Worm (Caenorhabditis elegans) whole organism, young adult: ENCODE results near the gene fkh-2.

ENCODE experiments used
- B0035.1 ChIP-seq: sonication (generic microtip); optimal IDR thresholded peaks from 2 replicates; lab custom pipeline; 2016; ENCODE audit warnings: missing genetic modification characterization, mild to moderate bottlenecking, missing compliant biosample characterization, missing genotype, missing genetic modification reagents
- C06A6.2 ChIP-seq: fragments of 200-800 bp; sonication (Bioruptor generic); conservative IDR thresholded peaks from 2 replicates; pipeline ENCODE4 v1.3.6; 2022; ENCODE audit warnings: missing genetic modification characterization, missing compliant biosample characterization
- D2030.7 ChIP-seq: fragments of 200-800 bp; sonication (Bioruptor generic); IDR thresholded peaks from 2 replicates; pipeline ENCODE4 v1.3.6; 2022; ENCODE audit warnings: missing genetic modification reagents, missing genetic modification characterization, missing compliant biosample characterization
- F37B4.10 ChIP-seq: fragments of 200-800 bp; sonication (Bioruptor generic); IDR thresholded peaks from 2 replicates; pipeline ENCODE4 v1.3.6; 2022; ENCODE audit warnings: missing genetic modification characterization, missing compliant biosample characterization
- F55B11.4 ChIP-seq: sonication (generic microtip); optimal IDR thresholded peaks from 2 replicates; lab custom pipeline; 2016; ENCODE audit warnings: missing compliant biosample characterization, missing genetic modification characterization, borderline replicate concordance; ENCODE audit not compliant: insufficient read depth
- K12H6.12 ChIP-seq: fragments of 200-800 bp; sonication (Bioruptor generic); optimal IDR thresholded peaks from 2 replicates; lab custom pipeline; 2018; ENCODE audit warnings: mild to moderate bottlenecking, missing genetic modification characterization, missing compliant biosample characterization
- Y56A3A.18 ChIP-seq: fragments of 200-800 bp; sonication (Bioruptor generic); IDR thresholded peaks from 2 replicates; pipeline ENCODE4 v1.3.6; 2022; ENCODE audit warnings: missing genetic modification reagents, missing genetic modification characterization, missing compliant biosample characterization
- Y67H2A.10 ChIP-seq: fragments of 200-800 bp; sonication (Bioruptor generic); conservative IDR thresholded peaks from 2 replicates; pipeline ENCODE4 v1.3.6; 2022; ENCODE audit warnings: missing genetic modification reagents, missing genetic modification characterization, missing compliant biosample characterization
- Y95B8A.8 ChIP-seq: fragments of 200-800 bp; sonication (Bioruptor generic); IDR thresholded peaks from 2 replicates; pipeline ENCODE4 v1.3.6; 2022; ENCODE audit warnings: missing genetic modification reagents, missing genetic modification characterization, missing compliant biosample characterization
- akir-1 ChIP-seq: fragments of 200-800 bp; sonication (Bioruptor generic); optimal IDR thresholded peaks from 2 replicates; lab custom pipeline; 2018; ENCODE audit warnings: mild to moderate bottlenecking, missing genetic modification characterization, moderate library complexity, missing compliant biosample characterization
- aptf-2 ChIP-seq: fragments of 200-800 bp; sonication (Bioruptor generic); conservative IDR thresholded peaks from 2 replicates; pipeline ENCODE4 v1.3.6; 2022; ENCODE audit warnings: missing genetic modification reagents, missing genetic modification characterization, missing compliant biosample characterization
- bed-1 ChIP-seq: fragments of 200-800 bp; sonication (Bioruptor generic); IDR thresholded peaks from 2 replicates; pipeline ENCODE4 v1.3.6; 2022; ENCODE audit warnings: missing genetic modification reagents, missing genetic modification characterization, missing compliant biosample characterization
- bed-2 ChIP-seq: fragments of 200-800 bp; sonication (Bioruptor generic); IDR thresholded peaks from 2 replicates; pipeline ENCODE4 v1.3.6; 2022; ENCODE audit warnings: missing genetic modification reagents, missing genetic modification characterization, missing compliant biosample characterization
- ceh-27 ChIP-seq: fragments of 200-800 bp; sonication (Bioruptor generic); optimal IDR thresholded peaks from 2 replicates; lab custom pipeline; 2018; ENCODE audit warnings: mild to moderate bottlenecking, missing genetic modification characterization, moderate library complexity, missing compliant biosample characterization
- ceh-40 ChIP-seq: fragments of 200-800 bp; sonication (Bioruptor generic); IDR thresholded peaks from 2 replicates; pipeline ENCODE4 v1.3.6; 2022; ENCODE audit warnings: missing genetic modification characterization, missing compliant biosample characterization
- ceh-79 ChIP-seq: sonication (generic microtip); optimal IDR thresholded peaks from 2 replicates; lab custom pipeline; 2017; ENCODE audit warnings: mild to moderate bottlenecking, missing genetic modification characterization, missing compliant biosample characterization
- ceh-91 ChIP-seq: fragments of 200-800 bp; sonication (Bioruptor generic); IDR thresholded peaks from 2 replicates; pipeline ENCODE4 v1.3.6; 2022; ENCODE audit warnings: missing genetic modification reagents, missing genetic modification characterization, missing compliant biosample characterization
- chd-7 ChIP-seq: sonication (generic microtip); optimal IDR thresholded peaks from 2 replicates; lab custom pipeline; 2016; ENCODE audit warnings: mild to moderate bottlenecking, missing genetic modification characterization, moderate library complexity, missing compliant biosample characterization
- die-1 ChIP-seq: sonication (generic microtip); optimal IDR thresholded peaks from 2 replicates; lab custom pipeline; 2016; ENCODE audit warnings: missing genotype, mild to moderate bottlenecking, missing genetic modification characterization, missing compliant biosample characterization
- dox-1 ChIP-seq: fragments of 200-800 bp; sonication (Bioruptor generic); IDR thresholded peaks from 2 replicates; pipeline ENCODE4 v1.3.6; 2022; ENCODE audit warnings: missing genetic modification reagents, missing genetic modification characterization, missing compliant biosample characterization
- fkh-3 ChIP-seq: sonication (generic microtip); optimal IDR thresholded peaks from 2 replicates; lab custom pipeline; 2016; ENCODE audit warnings: mild to moderate bottlenecking, missing genetic modification characterization, missing compliant biosample characterization
- him-1 ChIP-seq: sonication (generic microtip); optimal IDR thresholded peaks from 2 replicates; lab custom pipeline; 2016; ENCODE audit warnings: missing genotype, missing genetic modification reagents, missing genetic modification characterization, missing compliant biosample characterization
- hlh-12 ChIP-seq: sonication (generic microtip); optimal IDR thresholded peaks from 2 replicates; lab custom pipeline; 2016; ENCODE audit warnings: missing genetic modification characterization, missing compliant biosample characterization
- hmg-1.2 ChIP-seq: fragments of 200-800 bp; sonication (Bioruptor generic); IDR thresholded peaks from 2 replicates; pipeline ENCODE4 v1.3.6; 2022; ENCODE audit warnings: missing genetic modification reagents, missing genetic modification characterization, missing compliant biosample characterization
- hrde-1 ChIP-seq: sonication (generic microtip); optimal IDR thresholded peaks from 2 replicates; lab custom pipeline; 2016; ENCODE audit warnings: missing genetic modification characterization, mild to moderate bottlenecking, missing compliant biosample characterization, moderate library complexity, missing genotype, missing genetic modification reagents, borderline replicate concordance
- hsf-1 ChIP-seq: fragments of 200-800 bp; sonication (Bioruptor generic); IDR thresholded peaks from 2 replicates; pipeline ENCODE4 v1.3.6; 2022; ENCODE audit warnings: missing genetic modification reagents, missing genetic modification characterization, missing compliant biosample characterization
- lag-1 ChIP-seq: fragments of 200-800 bp; sonication (Bioruptor generic); IDR thresholded peaks from 2 replicates; pipeline ENCODE4 v1.3.6; 2022; ENCODE audit warnings: missing genetic modification reagents, missing genetic modification characterization, missing compliant biosample characterization
- let-607 ChIP-seq, 2 experiments: fragments of 200-800 bp in 1 of 2; sonication (Bioruptor generic) in 1 of 2; sonication (generic microtip) in 1 of 2; optimal IDR thresholded peaks; 2 replicates each; lab custom pipeline; 2016 to 2018; ENCODE audit warnings: mild to moderate bottlenecking in 2 of 2, missing compliant biosample characterization in 2 of 2, missing genetic modification characterization in 2 of 2, moderate library complexity in 2 of 2, missing genotype in 1 of 2
- lin-26 ChIP-seq: fragments of 200-800 bp; sonication (Bioruptor generic); IDR thresholded peaks from 2 replicates; pipeline ENCODE4 v1.3.6; 2022; ENCODE audit warnings: missing genetic modification reagents, missing genetic modification characterization, missing compliant biosample characterization
- lir-1 ChIP-seq: fragments of 200-800 bp; sonication (Bioruptor generic); conservative IDR thresholded peaks from 2 replicates; pipeline ENCODE4 v1.3.6; 2022; ENCODE audit warnings: missing genetic modification reagents, missing genetic modification characterization, missing compliant biosample characterization
- mcd-1 ChIP-seq: fragments of 200-800 bp; sonication (Bioruptor generic); IDR thresholded peaks from 2 replicates; pipeline ENCODE4 v1.3.6; 2022; ENCODE audit warnings: missing genetic modification reagents, missing genetic modification characterization, missing compliant biosample characterization
- nfya-2 ChIP-seq: fragments of 200-800 bp; sonication (Bioruptor generic); IDR thresholded peaks from 2 replicates; pipeline ENCODE4 v1.3.6; 2022; ENCODE audit warnings: missing genetic modification reagents, missing genetic modification characterization, missing compliant biosample characterization
- nfyb-1 ChIP-seq: fragments of 200-800 bp; sonication (Bioruptor generic); IDR thresholded peaks from 2 replicates; pipeline ENCODE4 v1.3.6; 2022; ENCODE audit warnings: missing genetic modification reagents, missing genetic modification characterization, missing compliant biosample characterization
- nhr-120 ChIP-seq: fragments of 200-800 bp; sonication (Bioruptor generic); IDR thresholded peaks from 2 replicates; pipeline ENCODE4 v1.3.6; 2022; ENCODE audit warnings: missing genetic modification characterization, missing compliant biosample characterization
- nhr-179 ChIP-seq: sonication (generic microtip); optimal IDR thresholded peaks from 2 replicates; lab custom pipeline; 2016; ENCODE audit warnings: mild to moderate bottlenecking, missing genetic modification characterization, missing compliant biosample characterization
- nhr-27 ChIP-seq: fragments of 200-800 bp; sonication (Bioruptor generic); optimal IDR thresholded peaks from 2 replicates; lab custom pipeline; 2018; ENCODE audit warnings: mild to moderate bottlenecking, missing genetic modification characterization, moderate library complexity, missing compliant biosample characterization
- pbrm-1 ChIP-seq: fragments of 200-800 bp; sonication (Bioruptor generic); IDR thresholded peaks from 2 replicates; pipeline ENCODE4 v1.3.6; 2022; ENCODE audit warnings: missing genetic modification reagents, missing genetic modification characterization, missing compliant biosample characterization
- rec-8 ChIP-seq, 2 experiments: sonication (generic microtip); optimal IDR thresholded peaks; 2 replicates each; lab custom pipeline; 2016; ENCODE audit warnings: mild to moderate bottlenecking in 2 of 2, missing genetic modification characterization in 2 of 2, missing genetic modification reagents in 2 of 2, missing genotype in 2 of 2, missing biosample characterization in 1 of 2, missing compliant biosample characterization in 1 of 2, moderate library complexity in 1 of 2
- sdz-38 ChIP-seq: sonication (generic microtip); optimal IDR thresholded peaks from 2 replicates; lab custom pipeline; 2016; ENCODE audit warnings: missing genotype, missing genetic modification characterization, missing compliant biosample characterization
- snpc-1.1 ChIP-seq: sonication (generic microtip); optimal IDR thresholded peaks from 2 replicates; lab custom pipeline; 2017; ENCODE audit warnings: missing genetic modification characterization, mild to moderate bottlenecking, missing compliant biosample characterization, antibody characterized with exemption, moderate library complexity, missing genotype, missing genetic modification reagents; ENCODE audit not compliant: insufficient read depth
- snpc-1.3 ChIP-seq: sonication (generic microtip); optimal IDR thresholded peaks from 2 replicates; lab custom pipeline; 2017; ENCODE audit warnings: missing genetic modification characterization, mild to moderate bottlenecking, missing compliant biosample characterization, antibody characterized with exemption, moderate library complexity, missing genotype, missing genetic modification reagents; ENCODE audit not compliant: insufficient read depth
- somi-1 ChIP-seq: fragments of 200-800 bp; sonication (Bioruptor generic); optimal IDR thresholded peaks from 2 replicates; lab custom pipeline; 2018; ENCODE audit warnings: mild to moderate bottlenecking, missing genetic modification characterization, missing compliant biosample characterization
- tbp1 ChIP-seq: fragments of 200-800 bp; sonication (Bioruptor generic); optimal IDR thresholded peaks from 2 replicates; lab custom pipeline; 2018; ENCODE audit warnings: mild to moderate bottlenecking, missing genetic modification characterization, missing compliant biosample characterization
- zfh-2 ChIP-seq: fragments of 200-800 bp; sonication (Bioruptor generic); conservative IDR thresholded peaks from 2 replicates; pipeline ENCODE4 v1.3.6; 2022; ENCODE audit warnings: missing genetic modification reagents, missing genetic modification characterization, missing compliant biosample characterization
- ztf-25 ChIP-seq: fragments of 200-800 bp; sonication (Bioruptor generic); IDR thresholded peaks from 2 replicates; pipeline ENCODE4 v1.3.6; 2022; ENCODE audit warnings: missing genetic modification reagents, missing genetic modification characterization, missing compliant biosample characterization
- ztf-28 ChIP-seq: fragments of 200-800 bp; sonication (Bioruptor generic); IDR thresholded peaks from 2 replicates; pipeline ENCODE4 v1.3.6; 2022; ENCODE audit warnings: missing genetic modification reagents, missing genetic modification characterization, missing compliant biosample characterization
- ztf-3 ChIP-seq: fragments of 200-800 bp; sonication (Bioruptor generic); optimal IDR thresholded peaks from 2 replicates; lab custom pipeline; 2018; ENCODE audit warnings: mild to moderate bottlenecking, missing genetic modification characterization, missing compliant biosample characterization

fkh-2 gene

DNA sequence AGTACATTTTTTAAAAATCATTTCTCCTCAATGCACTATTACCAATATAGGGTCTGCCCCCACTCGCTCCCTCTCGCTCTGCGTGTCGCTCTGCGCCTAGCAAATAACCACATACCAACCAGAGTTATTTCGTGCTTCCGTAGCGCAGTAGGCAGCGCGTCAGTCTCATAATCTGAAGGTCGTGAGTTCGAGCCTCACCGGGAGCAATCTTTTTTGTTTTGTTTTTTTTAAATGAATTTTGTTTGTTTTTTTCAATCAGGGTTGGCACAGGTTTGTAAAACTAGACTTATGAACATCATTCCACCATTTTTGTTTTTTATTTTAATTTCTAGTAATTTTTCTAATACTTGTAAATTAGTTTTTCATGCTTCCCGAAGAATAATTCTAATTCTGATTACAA lies 44.5 kb downstream of the fkh-2 start (continued):
- peak; percentile 55; the same call in 1 of the 2 replicates for TF ChIP-seq ztf-28
- TF ChIP-seq let-607 (tag; optimal IDR thresholded peaks at IDR 0.05; lab: Kevin White, UChicago): peak; percentile 35 to 48
- TF ChIP-seq hmg-1.2: peak; percentile 89
- peak; percentile 94 for TF ChIP-seq lin-26 (GFP tag; lab: Robert Waterston, UW)
- peak; percentile 68 for TF ChIP-seq ceh-27 (GFP tag; lab: Kevin White, UChicago)
- peak; percentile 73 for TF ChIP-seq mcd-1 (GFP tag; lab: Robert Waterston, UW)
- no peak for TF ChIP-seq ceh-40 (GFP tag; lab: Robert Waterston, UW)
- TF ChIP-seq zfh-2 (GFP tag; lab: Robert Waterston, UW): 0 out of 2 replicates have a peak, but pooled peaks have one; percentile 6
- TF ChIP-seq tbp1 (GFP tag; lab: Kevin White, UChicago): peak; percentile 99
- peak; percentile 64 for TF ChIP-seq D2030.7 (GFP tag; lab: Robert Waterston, UW)
- TF ChIP-seq hsf-1 (GFP tag; lab: Robert Waterston, UW): 0 out of 2 replicates have a peak, but pooled peaks have one; percentile 50
- 0 out of 2 replicates have a peak, but pooled peaks have one; percentile 73 for TF ChIP-seq ztf-25 (GFP tag; lab: Robert Waterston, UW)
- TF ChIP-seq Y95B8A.8: no peak
- peak; percentile 55 for TF ChIP-seq snpc-1.1 (tag; lab: Kevin White, UChicago)
- peak; percentile 74 to 79 for TF ChIP-seq rec-8 (tag; optimal IDR thresholded peaks at IDR 0.05; lab: Kevin White, UChicago)
- TF ChIP-seq pbrm-1: peak; percentile 93
- peak; percentile 89 for TF ChIP-seq dox-1 (GFP tag; lab: Robert Waterston, UW)
- TF ChIP-seq ztf-3: no peak
- no peak for TF ChIP-seq F55B11.4
- peak; percentile 16 for TF ChIP-seq ceh-79 (tag; lab: Kevin White, UChicago)
- TF ChIP-seq lir-1 (GFP tag; lab: Robert Waterston, UW): peak; percentile 73; the same call in 1 of the 2 replicates
- TF ChIP-seq K12H6.12 (tag; lab: Kevin White, UChicago): peak; percentile 50
- peak; percentile 98 for TF ChIP-seq him-1
- peak; percentile 44 for TF ChIP-seq hrde-1
- TF ChIP-seq Y56A3A.18 (GFP tag; lab: Robert Waterston, UW): peak; percentile 80; the same call in 1 of the 2 replicates
- TF ChIP-seq fkh-3: no peak
- TF ChIP-seq nfya-2: no peak
- TF ChIP-seq nhr-179 (tag; lab: Kevin White, UChicago): peak; percentile 10
- no peak for TF ChIP-seq nhr-120
- TF ChIP-seq B0035.1 (tag; lab: Kevin White, UChicago): peak; percentile 65
- TF ChIP-seq bed-1 (GFP tag; lab: Robert Waterston, UW): 0 out of 2 replicates have a peak, but pooled peaks have one; percentile 78
- peak; percentile 95 for TF ChIP-seq die-1
- no peak for TF ChIP-seq sdz-38 (tag; lab: Kevin White, UChicago)
- peak; percentile 57; the same call in 1 of the 2 replicates for TF ChIP-seq aptf-2 (GFP tag; lab: Robert Waterston, UW)
- TF ChIP-seq somi-1 (GFP tag; lab: Kevin White, UChicago): peak; percentile 76
- no peak for TF ChIP-seq Y67H2A.10 (GFP tag; lab: Robert Waterston, UW)
- TF ChIP-seq F37B4.10 (GFP tag; lab: Robert Waterston, UW): 0 out of 2 replicates have a peak, but pooled peaks have one; percentile 75
- no peak for TF ChIP-seq hlh-12 (tag; lab: Kevin White, UChicago)
- TF ChIP-seq akir-1: peak; percentile 56
- peak; percentile 68; the same call in 1 of the 2 replicates for TF ChIP-seq C06A6.2 (GFP tag; lab: Robert Waterston, UW)
- no peak for TF ChIP-seq nhr-27 (tag; lab: Kevin White, UChicago)
- no peak for TF ChIP-seq bed-2 (GFP tag; lab: Robert Waterston, UW)
- TF ChIP-seq snpc-1.3 (tag; lab: Kevin White, UChicago): peak; percentile 80
- TF ChIP-seq ceh-91 (GFP tag; lab: Robert Waterston, UW): no peak
- peak; percentile 83 for TF ChIP-seq nfyb-1 (GFP tag; lab: Robert Waterston, UW)
- no peak for TF ChIP-seq lag-1
- TF ChIP-seq chd-7 (tag; lab: Kevin White, UChicago): peak; percentile 78
